Worm (Caenorhabditis elegans) whole organism, L3 larva: ENCODE results near the gene R02F11.9.

ENCODE experiments used
- R02D3.7 ChIP-seq: fragments of 150-350 bp; optimal IDR thresholded peaks from 2 replicates; lab custom pipeline; 2014; ENCODE audit warnings: missing biosample characterization, missing genetic modification characterization
- ZK546.5 ChIP-seq: sonication (generic microtip); optimal IDR thresholded peaks from 2 replicates; lab custom pipeline; 2017; ENCODE audit warnings: missing biosample characterization, missing genetic modification characterization
- aly-2 ChIP-seq: fragments of 150-350 bp; optimal IDR thresholded peaks from 2 replicates; lab custom pipeline; 2014; ENCODE audit warnings: missing biosample characterization, missing genetic modification characterization
- ama-1 ChIP-seq: fragments of 150-350 bp; optimal IDR thresholded peaks from 2 replicates; lab custom pipeline; 2018
- ceh-16 ChIP-seq: sonication (generic microtip); optimal IDR thresholded peaks from 2 replicates; lab custom pipeline; 2017; ENCODE audit warnings: missing biosample characterization, missing genetic modification characterization
- ceh-28 ChIP-seq: fragments of 150-350 bp; optimal IDR thresholded peaks from 2 replicates; lab custom pipeline; 2014; ENCODE audit warnings: missing biosample characterization, missing genetic modification reagents, missing genetic modification characterization
- ceh-9 ChIP-seq: sonication (generic microtip); optimal IDR thresholded peaks from 2 replicates; lab custom pipeline; 2018; ENCODE audit warnings: missing biosample characterization, missing genetic modification characterization
- daf-12 ChIP-seq: fragments of 150-350 bp; optimal IDR thresholded peaks from 2 replicates; lab custom pipeline; 2014; ENCODE audit warnings: missing biosample characterization, missing genetic modification reagents, missing genetic modification characterization
- egl-27 ChIP-seq: sonication (generic microtip); optimal IDR thresholded peaks from 4 replicates; lab custom pipeline; 2017; ENCODE audit warnings: missing biosample characterization, missing genetic modification reagents, missing genetic modification characterization
- egl-5 ChIP-seq: fragments of 150-350 bp; optimal IDR thresholded peaks from 2 replicates; lab custom pipeline; 2017; ENCODE audit warnings: missing biosample characterization, missing genetic modification reagents, missing genetic modification characterization, inconsistent platforms
- elt-1 ChIP-seq: fragments of 150-350 bp; optimal IDR thresholded peaks from 2 replicates; lab custom pipeline; 2014; ENCODE audit warnings: missing biosample characterization, missing genetic modification characterization
- elt-2 ChIP-seq: sonication (generic microtip); optimal IDR thresholded peaks from 2 replicates; lab custom pipeline; 2016; ENCODE audit warnings: missing genetic modification reagents, mild to moderate bottlenecking, missing genetic modification characterization, missing compliant biosample characterization
- elt-3 ChIP-seq, 3 experiments: fragments of 150-350 bp in 1 of 3; sonication (generic microtip) in 2 of 3; optimal IDR thresholded peaks; 2 replicates in 2 of 3; 4 replicates in 1 of 3; lab custom pipeline; 2014 to 2017; ENCODE audit warnings: missing biosample characterization in 3 of 3, missing genetic modification characterization in 3 of 3
- fkh-10 ChIP-seq: sonication (generic microtip); optimal IDR thresholded peaks from 2 replicates; lab custom pipeline; 2017; ENCODE audit warnings: missing biosample characterization, missing genetic modification reagents, missing genetic modification characterization
- fkh-2 ChIP-seq: fragments of 150-350 bp; optimal IDR thresholded peaks from 2 replicates; lab custom pipeline; 2014; ENCODE audit warnings: missing biosample characterization, missing genetic modification reagents, missing genetic modification characterization
- fos-1 ChIP-seq: fragments of 150-350 bp; optimal IDR thresholded peaks from 2 replicates; lab custom pipeline; 2014; ENCODE audit warnings: missing biosample characterization, missing genetic modification characterization
- hmg-11 ChIP-seq: sonication (generic microtip); optimal IDR thresholded peaks from 2 replicates; lab custom pipeline; 2016; ENCODE audit warnings: missing genetic modification characterization, missing compliant biosample characterization
- jun-1 ChIP-seq: fragments of 150-350 bp; optimal IDR thresholded peaks from 2 replicates; lab custom pipeline; 2014; ENCODE audit warnings: missing biosample characterization, missing genetic modification reagents, missing genetic modification characterization
- lin-15B ChIP-seq: fragments of 150-350 bp; optimal IDR thresholded peaks from 2 replicates; lab custom pipeline; 2014; ENCODE audit warnings: missing biosample characterization, missing genetic modification characterization
- lin-39 ChIP-seq: fragments of 150-350 bp; optimal IDR thresholded peaks from 2 replicates; lab custom pipeline; 2018; ENCODE audit warnings: missing biosample characterization, missing genetic modification reagents, missing genetic modification characterization
- lsy-12 ChIP-seq: sonication (generic microtip); optimal IDR thresholded peaks from 2 replicates; lab custom pipeline; 2016; ENCODE audit warnings: mild to moderate bottlenecking, missing genetic modification characterization, missing compliant biosample characterization
- nfya-1 ChIP-seq: sonication (generic microtip); optimal IDR thresholded peaks from 2 replicates; lab custom pipeline; 2017; ENCODE audit warnings: missing genetic modification characterization, mild to moderate bottlenecking, missing compliant biosample characterization, antibody characterized with exemption, moderate library complexity; ENCODE audit not compliant: insufficient read depth
- nhr-11 ChIP-seq: fragments of 150-350 bp; optimal IDR thresholded peaks from 2 replicates; lab custom pipeline; 2014; ENCODE audit warnings: missing biosample characterization, missing genetic modification characterization
- nhr-23 ChIP-seq: fragments of 150-350 bp; optimal IDR thresholded peaks from 2 replicates; lab custom pipeline; 2014; ENCODE audit warnings: missing biosample characterization, missing genetic modification reagents, missing genetic modification characterization
- nhr-28 ChIP-seq: fragments of 150-350 bp; optimal IDR thresholded peaks from 2 replicates; lab custom pipeline; 2014; ENCODE audit warnings: missing biosample characterization, missing genetic modification characterization
- nhr-43 ChIP-seq: sonication (generic microtip); optimal IDR thresholded peaks from 2 replicates; lab custom pipeline; 2016; ENCODE audit warnings: mild to moderate bottlenecking, missing genetic modification characterization, missing compliant biosample characterization; ENCODE audit not compliant: poor library complexity, severe bottlenecking
- nhr-67 ChIP-seq: fragments of 150-350 bp; optimal IDR thresholded peaks from 2 replicates; lab custom pipeline; 2014; ENCODE audit warnings: missing biosample characterization, missing genetic modification characterization
- nhr-76 ChIP-seq: fragments of 150-350 bp; sonication (generic microtip); optimal IDR thresholded peaks from 5 replicates; lab custom pipeline; 2014; ENCODE audit warnings: missing biosample characterization, missing genetic modification characterization
- pha-4 ChIP-seq: fragments of 150-350 bp; optimal IDR thresholded peaks from 2 replicates; lab custom pipeline; 2014; ENCODE audit warnings: missing biosample characterization, missing genetic modification reagents, missing genetic modification characterization
- pqm-1 ChIP-seq: fragments of 150-350 bp; optimal IDR thresholded peaks from 2 replicates; lab custom pipeline; 2017; ENCODE audit warnings: missing biosample characterization, missing genetic modification characterization, inconsistent platforms
- snpc-4 ChIP-seq: fragments of 150-350 bp; optimal IDR thresholded peaks from 2 replicates; lab custom pipeline; 2014; ENCODE audit warnings: missing biosample characterization, missing genetic modification characterization
- unc-39 ChIP-seq: sonication (generic microtip); optimal IDR thresholded peaks from 4 replicates; lab custom pipeline; 2017; ENCODE audit warnings: missing biosample characterization, missing genetic modification characterization
- unc-62 ChIP-seq: fragments of 150-350 bp; sonication (generic microtip); optimal IDR thresholded peaks from 4 replicates; lab custom pipeline; 2014; ENCODE audit warnings: missing biosample characterization, missing genetic modification reagents, missing genetic modification characterization
- zag-1 ChIP-seq: fragments of 150-350 bp; optimal IDR thresholded peaks from 2 replicates; lab custom pipeline; 2014; ENCODE audit warnings: missing biosample characterization, missing genetic modification characterization
- ztf-11 ChIP-seq: fragments of 150-350 bp; optimal IDR thresholded peaks from 2 replicates; lab custom pipeline; 2014; ENCODE audit warnings: missing biosample characterization, missing genetic modification characterization
- ztf-4 ChIP-seq: fragments of 150-350 bp; optimal IDR thresholded peaks from 2 replicates; lab custom pipeline; 2014; ENCODE audit warnings: missing biosample characterization, missing genetic modification characterization

R02F11.9 gene

ce11 chrV:4754123-4754522 is 33.1 kb upstream of the R02F11.9 start, which contains the start of gene hil-4:
Gene hil-4, plus strand, starts transcription at chrV:4754313.
- TF ChIP-seq ceh-9 (tag; lab: Kevin White, UChicago) (no peak), ceh-28 (tag; lab: Kevin White, UChicago) (no peak), nhr-76 (tag; lab: Kevin White, UChicago) (no peak), elt-1 (tag; lab: Kevin White, UChicago) (no peak), pqm-1 (tag; lab: Kevin White, UChicago) (no peak), unc-39 (tag; lab: Kevin White, UChicago) (no peak), fos-1 (tag; lab: Kevin White, UChicago) (no peak), ama-1 (no peak), ztf-4 (tag; lab: Kevin White, UChicago) (no peak), zag-1 (tag; lab: Kevin White, UChicago) (no peak), nhr-67 (no peak), aly-2 (tag; lab: Kevin White, UChicago) (no peak), nhr-28 (tag; lab: Kevin White, UChicago) (no peak), ZK546.5 (tag; lab: Kevin White, UChicago) (no peak), egl-27 (tag; lab: Kevin White, UChicago) (no peak), lsy-12 (no peak)
- TF ChIP-seq, all 47 proteins: peak for 0

ce11 chrV:4754684-4755211 is 32.5 kb upstream of the R02F11.9 start:
- TF ChIP-seq fos-1 (tag; lab: Kevin White, UChicago) (no peak), egl-27 (tag; lab: Kevin White, UChicago) (no peak)

ce11 chrV:4755308-4756029 is 31.8 kb upstream of the R02F11.9 start, which contains the start of gene pgl-3:
Gene pgl-3, plus strand, starts transcription at chrV:4755979.
- TF ChIP-seq nhr-11 (tag; lab: Kevin White, UChicago), result no peak
- TF ChIP-seq egl-27 (tag; lab: Kevin White, UChicago), result no peak
- no peak for TF ChIP-seq elt-2
- TF ChIP-seq nhr-76 (tag; lab: Kevin White, UChicago), result no peak
- TF ChIP-seq R02D3.7 (tag; lab: Kevin White, UChicago), result no peak
- no peak for TF ChIP-seq elt-3 (tag; optimal IDR thresholded peaks at IDR 0.05; lab: Kevin White, UChicago)
- no peak for TF ChIP-seq nhr-43 (tag; lab: Kevin White, UChicago)
- TF ChIP-seq lin-39 (tag; lab: Kevin White, UChicago), result no peak
- TF ChIP-seq nfya-1 (tag; lab: Kevin White, UChicago), result no peak
- no peak for TF ChIP-seq pqm-1 (tag; lab: Kevin White, UChicago)
- no peak for TF ChIP-seq fkh-2 (tag; lab: Kevin White, UChicago)
- no peak for TF ChIP-seq ceh-28 (tag; lab: Kevin White, UChicago)
- TF ChIP-seq nhr-28 (tag; lab: Kevin White, UChicago), result no peak
- no peak for TF ChIP-seq hmg-11 (tag; lab: Kevin White, UChicago)
- TF ChIP-seq lsy-12, result no peak
- TF ChIP-seq fkh-10 (GFP tag; lab: Kevin White, UChicago), result no peak
- no peak for TF ChIP-seq egl-5 (tag; lab: Kevin White, UChicago)
- no peak for TF ChIP-seq nhr-67

- TF ChIP-seq lin-15B (tag; lab: Kevin White, UChicago) (no peak), pha-4 (no peak), jun-1 (tag; lab: Kevin White, UChicago) (no peak), ztf-11 (no peak), ZK546.5 (tag; lab: Kevin White, UChicago) (no peak), snpc-4 (tag; lab: Kevin White, UChicago) (no peak)
Observed at ce11 chrV:4758019-4758418, 29.2 kb upstream of the R02F11.9 start.

ce11 chrV:4758540-4758939 is 28.7 kb upstream of the R02F11.9 start:
- TF ChIP-seq elt-3 (tag; optimal IDR thresholded peaks at IDR 0.05; lab: Kevin White, UChicago), result no peak
- no peak for TF ChIP-seq ZK546.5 (tag; lab: Kevin White, UChicago)
- TF ChIP-seq daf-12 (tag; lab: Kevin White, UChicago), result no peak
- no peak for TF ChIP-seq R02D3.7 (tag; lab: Kevin White, UChicago)
- no peak for TF ChIP-seq nhr-23 (tag; lab: Kevin White, UChicago)
- no peak for TF ChIP-seq ceh-16
- TF ChIP-seq unc-62, result no peak
